Worm (Caenorhabditis elegans) whole organism, late embryonic: ENCODE measurements around the gene F49C12.9.
"Not testable (repeated sequence)": the region's sequence is repeated elsewhere in the genome, so short reads cannot be mapped to it uniquely, and the experiment has no call there.

ENCODE experiments used
- C38D4.7 ChIP-seq: fragments of 200-800 bp; sonication (Bioruptor generic); optimal IDR thresholded peaks from 2 replicates; lab custom pipeline; 2018; ENCODE audit warnings: mild to moderate bottlenecking, missing genetic modification characterization, moderate library complexity, missing compliant biosample characterization
- K02D7.2 ChIP-seq: sonication (generic microtip); optimal IDR thresholded peaks from 2 replicates; lab custom pipeline; 2017; ENCODE audit warnings: mild to moderate bottlenecking, missing genetic modification characterization, missing compliant biosample characterization
- T23F11.4 ChIP-seq: fragments of 200-800 bp; sonication (Bioruptor generic); optimal IDR thresholded peaks from 2 replicates; lab custom pipeline; 2018; ENCODE audit warnings: mild to moderate bottlenecking, missing genetic modification characterization, missing compliant biosample characterization
- ahr-1 ChIP-seq: sonication (generic microtip); optimal IDR thresholded peaks from 2 replicates; lab custom pipeline; 2016; ENCODE audit warnings: missing genetic modification characterization, missing compliant biosample characterization
- ama-1 ChIP-seq: fragments of 150-350 bp; optimal IDR thresholded peaks from 2 replicates; lab custom pipeline; 2014
- ceh-14 ChIP-seq: sonication (generic microtip); optimal IDR thresholded peaks from 2 replicates; lab custom pipeline; 2016; ENCODE audit warnings: missing genotype, missing genetic modification characterization, missing compliant biosample characterization
- ceh-18 ChIP-seq: sonication (generic microtip); optimal IDR thresholded peaks from 2 replicates; lab custom pipeline; 2016; ENCODE audit warnings: missing genetic modification characterization, missing compliant biosample characterization
- ceh-19 ChIP-seq: fragments of 200-800 bp; sonication (Bioruptor generic); optimal IDR thresholded peaks from 2 replicates; lab custom pipeline; 2018; ENCODE audit warnings: mild to moderate bottlenecking, missing genetic modification characterization, missing compliant biosample characterization
- ceh-2 ChIP-seq: sonication (generic microtip); optimal IDR thresholded peaks from 2 replicates; lab custom pipeline; 2016; ENCODE audit warnings: missing genotype, missing genetic modification characterization, missing compliant biosample characterization
- ceh-22 ChIP-seq: sonication (generic microtip); optimal IDR thresholded peaks from 2 replicates; lab custom pipeline; 2017; ENCODE audit warnings: missing biosample characterization, missing genetic modification characterization
- ceh-48 ChIP-seq: sonication (generic microtip); optimal IDR thresholded peaks from 2 replicates; lab custom pipeline; 2016; ENCODE audit warnings: missing genetic modification characterization, inconsistent platforms, missing compliant biosample characterization
- che-1 ChIP-seq: sonication (generic microtip); optimal IDR thresholded peaks from 2 replicates; lab custom pipeline; 2016; ENCODE audit warnings: mild to moderate bottlenecking, missing genetic modification characterization, missing compliant biosample characterization
- dmd-4 ChIP-seq: sonication (generic microtip); optimal IDR thresholded peaks from 2 replicates; lab custom pipeline; 2016; ENCODE audit warnings: borderline replicate concordance, missing genetic modification characterization, missing compliant biosample characterization
- elt-2 ChIP-seq: sonication (generic microtip); optimal IDR thresholded peaks from 2 replicates; lab custom pipeline; 2016; ENCODE audit warnings: missing genetic modification reagents, missing genetic modification characterization, missing compliant biosample characterization
- elt-4 ChIP-seq: sonication (generic microtip); optimal IDR thresholded peaks from 2 replicates; lab custom pipeline; 2016; ENCODE audit warnings: missing genetic modification characterization, missing compliant biosample characterization
- fax-1 ChIP-seq: sonication (generic microtip); optimal IDR thresholded peaks from 2 replicates; lab custom pipeline; 2016; ENCODE audit warnings: missing genotype, missing genetic modification characterization, missing compliant biosample characterization
- fkh-10 ChIP-seq: fragments of 150-350 bp; optimal IDR thresholded peaks from 2 replicates; lab custom pipeline; 2014; ENCODE audit warnings: missing biosample characterization, missing genetic modification reagents, missing genetic modification characterization
- fkh-6 ChIP-seq: sonication (generic microtip); optimal IDR thresholded peaks from 2 replicates; lab custom pipeline; 2016; ENCODE audit warnings: missing genetic modification characterization, missing compliant biosample characterization
- hlh-6 ChIP-seq: sonication (generic microtip); optimal IDR thresholded peaks from 2 replicates; lab custom pipeline; 2016; ENCODE audit warnings: missing genotype, missing genetic modification characterization, missing compliant biosample characterization
- lim-6 ChIP-seq: sonication (generic microtip); optimal IDR thresholded peaks from 2 replicates; lab custom pipeline; 2016; ENCODE audit warnings: missing genetic modification characterization, missing compliant biosample characterization
- madf-2 ChIP-seq: sonication (generic microtip); optimal IDR thresholded peaks from 2 replicates; lab custom pipeline; 2017; ENCODE audit warnings: missing genetic modification characterization, missing compliant biosample characterization
- mec-3 ChIP-seq: sonication (generic microtip); optimal IDR thresholded peaks from 2 replicates; lab custom pipeline; 2016; ENCODE audit warnings: borderline replicate concordance, missing genetic modification characterization, missing compliant biosample characterization
- nhr-11 ChIP-seq: fragments of 150-350 bp; optimal IDR thresholded peaks from 2 replicates; lab custom pipeline; 2014; ENCODE audit warnings: missing biosample characterization, missing genetic modification characterization
- nhr-232 ChIP-seq: sonication (generic microtip); optimal IDR thresholded peaks from 2 replicates; lab custom pipeline; 2016; ENCODE audit warnings: missing genetic modification characterization, missing compliant biosample characterization
- npax-4 ChIP-seq: sonication (generic microtip); optimal IDR thresholded peaks from 2 replicates; lab custom pipeline; 2016; ENCODE audit warnings: missing genetic modification characterization, missing compliant biosample characterization
- pag-3 ChIP-seq: sonication (generic microtip); optimal IDR thresholded peaks from 2 replicates; lab custom pipeline; 2016; ENCODE audit warnings: missing compliant biosample characterization, missing genetic modification characterization, borderline replicate concordance
- pat-9 ChIP-seq: fragments of 200-800 bp; sonication (Bioruptor generic); optimal IDR thresholded peaks from 2 replicates; lab custom pipeline; 2018; ENCODE audit warnings: mild to moderate bottlenecking, missing genetic modification characterization, moderate library complexity, missing compliant biosample characterization
- pha-2 ChIP-seq: sonication (generic microtip); optimal IDR thresholded peaks from 2 replicates; lab custom pipeline; 2017; ENCODE audit warnings: mild to moderate bottlenecking, missing genetic modification characterization, missing compliant biosample characterization
- pha-4 ChIP-seq: fragments of 150-350 bp; optimal IDR thresholded peaks from 2 replicates; lab custom pipeline; 2018; ENCODE audit warnings: missing biosample characterization, missing genetic modification reagents, missing genetic modification characterization
- pqm-1 ChIP-seq: sonication (generic microtip); optimal IDR thresholded peaks from 2 replicates; lab custom pipeline; 2016; ENCODE audit warnings: missing genetic modification characterization, missing compliant biosample characterization
- pros-1 ChIP-seq: fragments of 150-350 bp; optimal IDR thresholded peaks from 2 replicates; lab custom pipeline; 2014; ENCODE audit warnings: missing biosample characterization, missing genetic modification reagents, missing genetic modification characterization
- sdc-2 ChIP-seq: sonication (generic microtip); optimal IDR thresholded peaks from 2 replicates; lab custom pipeline; 2016; ENCODE audit warnings: missing genotype, missing genetic modification characterization, missing compliant biosample characterization
- syd-9 ChIP-seq: sonication (generic microtip); optimal IDR thresholded peaks from 2 replicates; lab custom pipeline; 2016; ENCODE audit warnings: mild to moderate bottlenecking, missing genetic modification characterization, moderate library complexity, missing compliant biosample characterization
- ttx-3 ChIP-seq: sonication (generic microtip); optimal IDR thresholded peaks from 2 replicates; lab custom pipeline; 2016; ENCODE audit warnings: missing genetic modification reagents, missing genetic modification characterization, missing compliant biosample characterization
- unc-3 ChIP-seq, 2 experiments: fragments of 200-800 bp in 1 of 2; sonication (Bioruptor generic) in 1 of 2; sonication (generic microtip) in 1 of 2; conservative IDR thresholded peaks in 1 of 2; optimal IDR thresholded peaks in 1 of 2; 2 replicates each; pipeline versions ENCODE4 v1.3.6 to Lab custom; 2016 to 2022; ENCODE audit warnings: missing compliant biosample characterization in 2 of 2, missing genetic modification characterization in 2 of 2, missing genetic modification reagents in 1 of 2
- unc-42 ChIP-seq: sonication (generic microtip); optimal IDR thresholded peaks from 2 replicates; lab custom pipeline; 2016; ENCODE audit warnings: missing genotype, missing genetic modification characterization, missing compliant biosample characterization
- ztf-16 ChIP-seq: sonication (generic microtip); optimal IDR thresholded peaks from 2 replicates; lab custom pipeline; 2017; ENCODE audit warnings: missing genetic modification characterization, missing compliant biosample characterization

The F49C12.9 gene

DNA sequence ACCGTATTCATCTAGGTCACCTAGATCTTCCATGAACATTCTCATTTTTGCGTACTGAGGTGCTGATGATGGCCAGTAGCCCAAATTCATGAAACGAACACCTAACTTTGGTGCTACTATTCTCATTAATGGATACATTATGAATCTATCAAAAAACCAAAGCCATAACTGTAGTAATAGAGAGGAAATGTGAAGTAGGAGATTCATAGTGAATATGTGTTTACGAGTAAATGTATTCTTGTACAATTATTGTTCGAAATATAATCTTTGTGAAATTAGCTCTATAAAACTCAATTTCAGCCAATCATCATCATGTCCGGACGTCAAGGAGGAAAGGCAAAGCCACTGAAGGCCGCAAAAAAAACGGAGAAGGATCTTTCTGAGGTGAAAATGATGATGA lies 3.1 kb upstream of the F49C12.9 start, which contains the start of the genes F49C12.11 and nemt-1:
Gene F49C12.11 (plus strand): TSS at position 301 of the 400 bp plus-strand sequence.
Gene nemt-1 (minus strand): TSS at position 360 of the 400 bp plus-strand sequence.
- TF ChIP-seq lim-6 (tag; lab: Kevin White, UChicago) (no peak), sdc-2 (tag; lab: Kevin White, UChicago) (no peak), pros-1 (tag; lab: Kevin White, UChicago) (no peak), ceh-19 (GFP tag; lab: Kevin White, UChicago) (no peak), hlh-6 (tag; lab: Kevin White, UChicago) (no peak), elt-4 (tag; lab: Kevin White, UChicago) (no peak), T23F11.4 (GFP tag; lab: Kevin White, UChicago) (no peak), npax-4 (tag; lab: Kevin White, UChicago) (no peak), dmd-4 (tag; lab: Kevin White, UChicago) (no peak), mec-3 (tag; lab: Kevin White, UChicago) (no peak), pha-4 (tag; lab: Kevin White, UChicago) (no peak), madf-2 (no peak)

- TF ChIP-seq elt-2 (tag; lab: Kevin White, UChicago), result no peak
- TF ChIP-seq K02D7.2 (tag; lab: Kevin White, UChicago), result no peak
- TF ChIP-seq ttx-3 (tag; lab: Kevin White, UChicago), result no peak
- TF ChIP-seq ceh-22 (tag; lab: Kevin White, UChicago), result no peak
- TF ChIP-seq ceh-14, result no peak
- TF ChIP-seq pros-1 (tag; lab: Kevin White, UChicago), result no peak
- no peak for TF ChIP-seq dmd-4 (tag; lab: Kevin White, UChicago)
- no peak for TF ChIP-seq fkh-10 (GFP tag; lab: Kevin White, UChicago)
- TF ChIP-seq pqm-1 (tag; lab: Kevin White, UChicago), result no peak
- no peak for TF ChIP-seq ceh-19 (GFP tag; lab: Kevin White, UChicago)
- no peak for TF ChIP-seq ahr-1 (tag; lab: Kevin White, UChicago)
- no peak for TF ChIP-seq C38D4.7 (GFP tag; lab: Kevin White, UChicago)
- TF ChIP-seq pha-2 (tag; lab: Kevin White, UChicago), result no peak
- no peak for TF ChIP-seq syd-9 (tag; lab: Kevin White, UChicago)
- TF ChIP-seq ceh-48, result no peak
- no peak for TF ChIP-seq ceh-18 (tag; lab: Kevin White, UChicago)
- TF ChIP-seq che-1 (tag; lab: Kevin White, UChicago), result no peak
- no peak for TF ChIP-seq pag-3 (tag; lab: Kevin White, UChicago)
- TF ChIP-seq unc-42, result no peak
Observed at ce11 chrIV:9318147-9318546, 2.1 kb upstream of the F49C12.9 start.

- TF ChIP-seq nhr-11, ceh-2, lim-6 (tag; lab: Kevin White, UChicago): not testable (repeated sequence)
- TF ChIP-seq, all 69 proteins: peak for 0; not testable (repeated sequence) for 69
Observed at ce11 chrIV:9312827-9313226, 3.2 kb downstream of the F49C12.9 start, which contains the start of gene F49C12.7. Gene F49C12.7, minus strand, starts transcription at chrIV:9312927.

DNA sequence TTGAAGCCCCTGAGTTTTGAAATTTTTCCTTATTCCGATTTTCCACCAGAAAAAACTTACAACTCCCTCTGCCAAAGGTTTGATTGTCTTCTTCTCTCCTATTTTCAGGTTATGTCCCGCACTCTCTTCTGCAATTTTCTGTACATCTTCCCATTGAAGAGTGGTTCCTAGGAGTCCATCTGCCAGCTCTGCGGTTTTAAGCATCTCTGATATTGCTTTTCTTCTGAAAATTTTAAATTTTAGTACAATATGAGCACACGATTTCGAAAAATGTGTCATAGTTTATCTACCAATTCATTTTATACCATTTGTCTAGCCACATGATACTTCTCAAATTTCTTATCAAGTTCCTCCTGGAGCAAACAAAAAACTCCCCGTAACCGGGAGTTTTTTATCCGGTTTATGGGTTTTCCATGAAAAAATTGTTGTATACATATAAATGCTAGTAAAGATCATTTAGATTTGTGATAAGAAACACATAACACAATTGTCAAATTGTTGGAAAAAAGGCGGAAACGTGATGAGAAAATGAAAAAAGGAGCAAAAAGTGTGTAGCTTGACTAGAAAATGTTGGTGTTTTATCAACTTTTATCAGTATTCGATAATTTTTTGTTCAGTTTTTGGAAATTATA lies 5.0 kb downstream of the F49C12.9 start:
- no peak for TF ChIP-seq ceh-48
- no peak for TF ChIP-seq che-1 (tag; lab: Kevin White, UChicago)
- no peak for TF ChIP-seq fkh-6 (tag; lab: Kevin White, UChicago)
- no peak for TF ChIP-seq pat-9 (tag; lab: Kevin White, UChicago)
- TF ChIP-seq ceh-14, result no peak
- no peak for TF ChIP-seq unc-3 (GFP tag; conservative IDR thresholded peaks at IDR 0.05; lab: Robert Waterston, UW)
- no peak for TF ChIP-seq unc-3 (tag; optimal IDR thresholded peaks at IDR 0.05; lab: Kevin White, UChicago)
- TF ChIP-seq ceh-18 (tag; lab: Kevin White, UChicago), result no peak
- TF ChIP-seq C38D4.7 (GFP tag; lab: Kevin White, UChicago), result no peak
- TF ChIP-seq madf-2, result no peak
- TF ChIP-seq ama-1 (lab: Kevin White, UChicago), result no peak
- no peak for TF ChIP-seq pha-2 (tag; lab: Kevin White, UChicago)
- no peak for TF ChIP-seq fax-1 (tag; lab: Kevin White, UChicago)
- TF ChIP-seq pros-1 (tag; lab: Kevin White, UChicago), result no peak
- no peak for TF ChIP-seq nhr-232 (tag; lab: Kevin White, UChicago)
- TF ChIP-seq ztf-16 (tag; lab: Kevin White, UChicago), result no peak
- TF ChIP-seq, all 69 proteins: peak for 0
